Fruit fly (Drosophila melanogaster): ENCODE measurements around the gene Ant2.

- TF ChIP-seq kay (GFP tag; ENCODE audit: borderline replicate concordance), result no peak
- no peak for TF ChIP-seq cic (GFP tag; optimal IDR thresholded peaks at IDR 0.05)
- TF ChIP-seq CG14711 (tag; optimal IDR thresholded peaks at IDR 0.05), result no peak
- TF ChIP-seq CG12768 (GFP tag; optimal IDR thresholded peaks at IDR 0.05), result no peak
- no peak for TF ChIP-seq cnc (optimal IDR thresholded peaks at IDR 0.05)
- TF ChIP-seq Hr96 (GFP tag; optimal IDR thresholded peaks at IDR 0.05), result no peak
- TF ChIP-seq Crg-1 (GFP tag; optimal IDR thresholded peaks at IDR 0.05), result no peak
These were observed 30.6 kb downstream of the Ant2 start for dm6 chrX:10756026-10756561.
